Fruit fly (Drosophila melanogaster) whole organism, embryonic: ENCODE measurements around the gene unc-4.
A peak's percentile ranks its signal among the peaks of the same experiment; 100 is the strongest.

Experiments
- CG10321 ChIP-seq: fragments of 200-800 bp; sonication (Bioruptor generic); IDR thresholded peaks from 2 replicates; pipeline ENCODE4 v1.3.6; 2022; ENCODE audit warnings: missing biosample characterization, missing genetic modification characterization
- CG12104 ChIP-seq: fragments of 200-800 bp; sonication (Bioruptor generic); optimal IDR thresholded peaks from 3 replicates; lab custom pipeline; 2016; ENCODE audit warnings: missing biosample characterization, missing genetic modification characterization
- CG2116 ChIP-seq: fragments of 200-800 bp; sonication (Bioruptor generic); optimal IDR thresholded peaks from 3 replicates; lab custom pipeline; 2018; ENCODE audit warnings: missing biosample characterization, mild to moderate bottlenecking, missing genetic modification characterization
- CG2129 ChIP-seq: fragments of 200-800 bp; sonication (Bioruptor generic); IDR thresholded peaks from 2 replicates; pipeline ENCODE4 v1.3.6; 2022; ENCODE audit warnings: missing biosample characterization, missing genetic modification characterization; ENCODE audit not compliant: partially characterized antibody
- CG31441 ChIP-seq: fragments of 200-800 bp; sonication (Bioruptor generic); IDR thresholded peaks from 2 replicates; pipeline ENCODE4 v1.3.6; 2022; ENCODE audit warnings: missing biosample characterization, missing genetic modification characterization
- CG33213 ChIP-seq: fragments of 200-800 bp; sonication (Bioruptor generic); optimal IDR thresholded peaks from 3 replicates; lab custom pipeline; 2016; ENCODE audit warnings: missing biosample characterization, missing genetic modification characterization
- CTCF ChIP-seq: fragments of 200-800 bp; sonication (Bioruptor generic); optimal IDR thresholded peaks from 2 replicates; lab custom pipeline; 2017; ENCODE audit warnings: missing biosample characterization, mild to moderate bottlenecking, missing genetic modification characterization, moderate library complexity
- Dfd ChIP-seq, 2 experiments: fragments of >200 bp; optimal IDR thresholded peaks; 2 replicates each; lab custom pipeline; 2017; ENCODE audit warnings: missing biosample characterization in 2 of 2, missing genetic modification characterization in 2 of 2
- Dll ChIP-seq: fragments of 200-800 bp; sonication (Bioruptor generic); IDR thresholded peaks from 4 replicates; pipeline ENCODE4 v1.3.6; 2022; ENCODE audit warnings: missing biosample characterization, missing genetic modification characterization; ENCODE audit not compliant: partially characterized antibody
- Side ChIP-seq: fragments of 200-800 bp; sonication (Bioruptor generic); optimal IDR thresholded peaks from 2 replicates; lab custom pipeline; 2016; ENCODE audit warnings: missing biosample characterization, missing genetic modification characterization
- Taf1 ChIP-seq: fragments of 200-800 bp; sonication (Bioruptor generic); IDR thresholded peaks from 2 replicates; pipeline ENCODE4 v1.3.6; 2022; ENCODE audit warnings: missing biosample characterization, missing genetic modification characterization
- psq ChIP-seq: fragments of 200-800 bp; sonication (Bioruptor generic); optimal IDR thresholded peaks from 2 replicates; lab custom pipeline; 2017; ENCODE audit warnings: missing biosample characterization, missing genetic modification characterization
- toy ChIP-seq: fragments of 200-800 bp; sonication (Bioruptor generic); IDR thresholded peaks from 2 replicates; pipeline ENCODE4 v1.3.6; 2022; ENCODE audit warnings: missing biosample characterization, missing genetic modification characterization

- TF ChIP-seq CG2129, result no peak
- no peak for TF ChIP-seq Dll (GFP tag; lab: Robert Waterston, UW)
- no peak for TF ChIP-seq toy (GFP tag; lab: Robert Waterston, UW)
- TF ChIP-seq CG31441 (GFP tag; lab: Robert Waterston, UW), result peak; percentile 69
- no peak for TF ChIP-seq Side
- TF ChIP-seq CG12104 (GFP tag; lab: Kevin White, UChicago), result no peak
- no peak for TF ChIP-seq CG33213
- no peak for TF ChIP-seq CG2116
- TF ChIP-seq Taf1 (GFP tag; lab: Robert Waterston, UW), result no peak
- TF ChIP-seq psq (GFP tag; lab: Kevin White, UChicago), result no peak
- TF ChIP-seq CG10321 (GFP tag; lab: Robert Waterston, UW), result no peak
- no peak for TF ChIP-seq CTCF (GFP tag; lab: Kevin White, UChicago)
- no peak for TF ChIP-seq Dfd (GFP tag; optimal IDR thresholded peaks at IDR 0.05; lab: Kevin White, UChicago)
Measured at dm6 chrX:17782058-17782457, 13.7 kb downstream of the unc-4 start.
